Worm (Caenorhabditis elegans) whole organism, mixed stage, embryonic: ENCODE results near the gene F52H2.1.

Experiments
- blmp-1 ChIP-seq: fragments of 150-350 bp; optimal IDR thresholded peaks from 2 replicates; lab custom pipeline; 2014; ENCODE audit warnings: missing biosample characterization, missing genetic modification characterization
- ces-1 ChIP-seq: fragments of 150-350 bp; optimal IDR thresholded peaks from 2 replicates; lab custom pipeline; 2014; ENCODE audit warnings: missing biosample characterization, missing genetic modification reagents, missing genetic modification characterization
- cnd-1 ChIP-seq: fragments of 200-800 bp; sonication (Bioruptor generic); optimal IDR thresholded peaks from 2 replicates; lab custom pipeline; 2018; ENCODE audit warnings: mild to moderate bottlenecking, missing genetic modification characterization, missing compliant biosample characterization
- elt-1 ChIP-seq: sonication (generic microtip); optimal IDR thresholded peaks from 2 replicates; lab custom pipeline; 2017; ENCODE audit warnings: missing genetic modification characterization, mild to moderate bottlenecking, missing compliant biosample characterization, antibody characterized with exemption, moderate library complexity, borderline replicate concordance; ENCODE audit not compliant: insufficient read depth
- lsy-2 ChIP-seq: fragments of 150-350 bp; optimal IDR thresholded peaks from 2 replicates; lab custom pipeline; 2014; ENCODE audit warnings: missing biosample characterization, missing genetic modification characterization
- nhr-12 ChIP-seq: fragments of 150-350 bp; optimal IDR thresholded peaks from 2 replicates; lab custom pipeline; 2014; ENCODE audit warnings: missing biosample characterization, missing genetic modification characterization
- nhr-237 ChIP-seq: fragments of 150-350 bp; optimal IDR thresholded peaks from 2 replicates; lab custom pipeline; 2014; ENCODE audit warnings: missing biosample characterization, missing genetic modification characterization
- nhr-76 ChIP-seq: sonication (generic microtip); optimal IDR thresholded peaks from 2 replicates; lab custom pipeline; 2017; ENCODE audit warnings: missing biosample characterization, missing genetic modification characterization
- pha-4 ChIP-seq: fragments of 150-350 bp; optimal IDR thresholded peaks from 2 replicates; lab custom pipeline; 2018; ENCODE audit warnings: missing biosample characterization, missing genetic modification reagents, missing genetic modification characterization
- unc-120 ChIP-seq: sonication (generic microtip); optimal IDR thresholded peaks from 2 replicates; lab custom pipeline; 2017; ENCODE audit warnings: missing genetic modification characterization, missing compliant biosample characterization; ENCODE audit not compliant: poor library complexity, severe bottlenecking
- unc-39 ChIP-seq: fragments of 150-350 bp; optimal IDR thresholded peaks from 2 replicates; lab custom pipeline; 2014; ENCODE audit warnings: missing biosample characterization, missing genetic modification characterization
- unc-62 ChIP-seq: fragments of 150-350 bp; optimal IDR thresholded peaks from 2 replicates; lab custom pipeline; 2014; ENCODE audit warnings: missing biosample characterization, missing genetic modification reagents, missing genetic modification characterization
- zip-8 ChIP-seq: fragments of 150-350 bp; optimal IDR thresholded peaks from 2 replicates; lab custom pipeline; 2014; ENCODE audit warnings: missing biosample characterization, missing genetic modification characterization
- ztf-11 ChIP-seq: fragments of 150-350 bp; optimal IDR thresholded peaks from 2 replicates; lab custom pipeline; 2014; ENCODE audit warnings: missing biosample characterization, missing genetic modification characterization

- no peak for TF ChIP-seq nhr-12 (tag; lab: Kevin White, UChicago)
- TF ChIP-seq cnd-1 (tag; lab: Kevin White, UChicago): no peak
- no peak for TF ChIP-seq nhr-237 (tag; lab: Kevin White, UChicago)
- peak; percentile 40 for TF ChIP-seq ces-1 (GFP tag; lab: Kevin White, UChicago)
- no peak for TF ChIP-seq ztf-11 (tag; lab: Kevin White, UChicago)
- TF ChIP-seq elt-1 (tag; lab: Kevin White, UChicago): no peak
- no peak for TF ChIP-seq nhr-76 (tag; lab: Kevin White, UChicago)
- no peak for TF ChIP-seq blmp-1 (tag; lab: Kevin White, UChicago)
- no peak for TF ChIP-seq unc-62 (GFP tag; lab: Kevin White, UChicago)
- TF ChIP-seq pha-4 (tag; lab: Kevin White, UChicago): no peak
- no peak for TF ChIP-seq unc-39 (tag; lab: Kevin White, UChicago)
- no peak for TF ChIP-seq unc-120 (tag; lab: Kevin White, UChicago)
- TF ChIP-seq lsy-2: no peak
- TF ChIP-seq zip-8 (tag; lab: Kevin White, UChicago): no peak
Measured at ce11 chrX:2604358-2605016, 31.6 kb downstream of the F52H2.1 start.
